Fruit fly (Drosophila melanogaster) whole organism: Measurements from ENCODE around the gene Hsp27.

ENCODE experiments used
- psq ChIP-seq: fragments of >200 bp; optimal IDR thresholded peaks from 2 replicates; lab custom pipeline; 2017
- usp ChIP-seq: fragments of >200 bp; optimal IDR thresholded peaks from 2 replicates; lab custom pipeline; 2017; ENCODE audit warnings: missing biosample characterization, missing genetic modification characterization, mixed read lengths

DNA sequence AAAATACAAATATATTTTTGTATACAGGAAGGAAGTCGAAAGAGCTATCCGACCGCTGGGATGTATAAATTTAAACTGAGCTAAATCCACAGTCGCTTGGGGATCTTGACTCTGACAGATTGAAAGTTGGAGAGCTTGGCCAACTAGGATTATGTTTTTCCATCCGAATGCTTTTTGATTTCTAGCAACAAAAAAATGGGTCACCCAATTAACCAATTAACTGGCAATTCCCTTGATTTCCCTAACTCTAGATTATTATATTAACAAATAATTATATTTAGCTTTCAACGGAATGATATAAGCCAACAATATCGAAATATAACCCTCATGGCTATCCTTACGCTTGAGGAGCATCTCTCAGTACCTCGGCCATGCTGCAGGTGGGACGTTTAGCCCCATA is 33.4 kb downstream of the Hsp27 start, which contains the start of gene CG3982:
- TF ChIP-seq usp (GFP tag; lab: Kevin White, UChicago), result no peak
- no peak for TF ChIP-seq psq (lab: Kevin White, UChicago)
